Fruit fly (Drosophila melanogaster): Measurements from ENCODE around the gene CG31730.

DNA sequence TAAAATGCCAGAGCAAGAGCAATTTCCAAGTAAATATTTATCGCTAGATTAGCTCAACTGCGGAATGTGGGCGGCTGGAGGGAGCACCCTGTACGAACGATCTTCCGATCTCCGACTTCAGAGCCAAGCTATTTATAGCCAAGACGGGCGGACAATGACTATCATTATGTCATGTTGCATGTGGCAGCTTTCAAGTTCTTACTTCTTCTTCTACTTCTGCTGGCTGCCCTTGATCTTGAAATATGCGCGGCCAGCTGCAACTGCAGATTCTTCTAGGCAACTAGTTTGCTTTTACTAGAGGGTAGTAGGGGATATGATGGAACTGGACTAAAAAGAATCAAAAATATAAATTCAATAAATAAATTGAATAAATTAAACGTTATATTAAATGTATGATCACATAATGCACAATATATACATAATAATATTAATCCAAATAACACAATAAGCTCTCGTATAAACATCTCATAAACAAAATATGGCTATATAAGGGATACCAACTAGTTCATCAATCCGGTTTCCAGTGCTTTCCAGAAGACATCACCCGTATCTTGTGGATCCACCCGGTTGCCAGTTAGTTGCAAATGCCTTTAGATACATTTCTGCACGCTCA, 8.6 kb upstream of the CG31730 start:
- no peak for TF ChIP-seq psq (optimal IDR thresholded peaks at IDR 0.05)
- no peak for TF ChIP-seq h (optimal IDR thresholded peaks at IDR 0.05)
- TF ChIP-seq insv (optimal IDR thresholded peaks at IDR 0.05) = no peak

Measured in Kc167 (cell line).